Fruit fly (Drosophila melanogaster): ENCODE data around the gene Akr1B.

dm6 chr3L:11609153-11609809, 14.9 kb downstream of the Akr1B start, which contains the start of gene Duba:
- TF ChIP-seq Abd-B (GFP tag; optimal IDR thresholded peaks at IDR 0.05) (no peak), CrebA (GFP tag; optimal IDR thresholded peaks at IDR 0.05; ENCODE audit: borderline replicate concordance) (no peak), Mio (GFP tag; optimal IDR thresholded peaks at IDR 0.05) (no peak), Jra (GFP tag; optimal IDR thresholded peaks at IDR 0.05) (no peak), tai (GFP tag; optimal IDR thresholded peaks at IDR 0.05) (no peak), lola (GFP tag; optimal IDR thresholded peaks at IDR 0.05) (no peak), usp (GFP tag; optimal IDR thresholded peaks at IDR 0.05) (no peak), sage (GFP tag; optimal IDR thresholded peaks at IDR 0.05) (no peak), HLH106 (tag; optimal IDR thresholded peaks at IDR 0.05) (no peak), GATAd (GFP tag; optimal IDR thresholded peaks at IDR 0.05) (no peak), pan (optimal IDR thresholded peaks at IDR 0.05) (no peak), brk (GFP tag; optimal IDR thresholded peaks at IDR 0.05) (no peak), fru (GFP tag; optimal IDR thresholded peaks at IDR 0.05) (no peak)

All from whole organism, wandering third instar larva.